Worm (Caenorhabditis elegans): ENCODE data around the gene his-62.

his-62 gene

DNA sequence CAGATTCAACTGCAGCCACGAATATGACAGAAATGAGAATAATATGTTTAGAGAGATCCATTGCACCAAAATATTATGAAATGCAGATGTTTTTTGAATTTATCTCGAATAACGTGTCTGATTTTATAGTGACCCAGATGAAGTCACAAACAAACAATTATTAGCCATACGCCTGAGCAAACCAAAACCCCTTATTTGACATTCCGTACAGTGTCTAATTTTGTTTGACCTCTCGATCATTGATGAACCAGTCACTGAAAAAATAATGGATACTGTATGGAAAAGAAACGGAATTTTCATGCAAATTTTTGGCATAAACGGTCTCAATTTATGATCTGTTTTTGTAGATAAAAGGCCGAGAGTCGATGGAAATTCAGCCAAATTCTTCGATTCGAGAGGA lies 29.8 kb downstream of the his-62 start, which contains the start of the genes R05G6.9 and R05G6.3:
R05G6.9 (minus strand) TSS at position 101 of the 400 bp plus-strand sequence.
R05G6.3 (plus strand) TSS at position 386 of the 400 bp plus-strand sequence.
- no peak for TF ChIP-seq blmp-1 (tag; optimal IDR thresholded peaks at IDR 0.05)
- no peak for TF ChIP-seq lsy-2 (tag; optimal IDR thresholded peaks at IDR 0.05)
- TF ChIP-seq ham-2 (GFP tag; optimal IDR thresholded peaks at IDR 0.05) = no peak
- TF ChIP-seq M03D4.4 (tag; optimal IDR thresholded peaks at IDR 0.05) = no peak
- TF ChIP-seq cnd-1 (tag; optimal IDR thresholded peaks at IDR 0.05) = no peak
- TF ChIP-seq nhr-237 (tag; optimal IDR thresholded peaks at IDR 0.05) = no peak
- no peak for TF ChIP-seq ztf-11 (tag; optimal IDR thresholded peaks at IDR 0.05)
- no peak for TF ChIP-seq ceh-43 (GFP tag; optimal IDR thresholded peaks at IDR 0.05)
- no peak for TF ChIP-seq nhr-2 (tag; optimal IDR thresholded peaks at IDR 0.05)
- no peak for TF ChIP-seq elt-1 (tag; optimal IDR thresholded peaks at IDR 0.05; ENCODE audit: borderline replicate concordance, insufficient read depth)
- no peak for TF ChIP-seq ceh-39 (tag; optimal IDR thresholded peaks at IDR 0.05)
- no peak for TF ChIP-seq tbx-8 (GFP tag; optimal IDR thresholded peaks at IDR 0.05)
- no peak for TF ChIP-seq mab-5 (tag; optimal IDR thresholded peaks at IDR 0.05)
- TF ChIP-seq nhr-28 (tag; optimal IDR thresholded peaks at IDR 0.05) = no peak
- TF ChIP-seq unc-120 (tag; optimal IDR thresholded peaks at IDR 0.05; ENCODE audit: poor library complexity, severe bottlenecking) = no peak
- no peak for TF ChIP-seq drap-1 (GFP tag; optimal IDR thresholded peaks at IDR 0.05)
- TF ChIP-seq nhr-76 (tag; optimal IDR thresholded peaks at IDR 0.05) = no peak
- TF ChIP-seq flh-1 (GFP tag; optimal IDR thresholded peaks at IDR 0.05) = no peak
- no peak for TF ChIP-seq snpc-4 (tag; optimal IDR thresholded peaks at IDR 0.05)
- no peak for TF ChIP-seq sem-2 (GFP tag; optimal IDR thresholded peaks at IDR 0.05)

DNA sequence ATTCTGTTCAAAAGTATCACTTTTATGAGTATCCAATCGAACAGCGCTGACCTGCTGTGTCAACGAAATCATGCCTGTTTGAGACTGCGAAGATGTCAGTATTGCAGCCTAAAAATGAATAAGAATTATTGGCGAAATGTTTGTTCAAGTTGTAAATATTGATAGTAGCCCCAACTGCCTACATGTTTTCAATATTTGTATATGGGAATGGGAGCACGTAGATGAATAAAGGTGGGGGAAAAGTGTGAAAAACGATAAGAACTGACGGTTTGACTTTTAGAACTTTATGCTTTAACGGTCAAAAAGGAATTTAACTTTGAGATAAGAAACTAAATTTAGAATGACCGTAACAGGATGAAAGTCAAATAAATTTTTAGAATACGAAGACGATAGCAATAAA lies 33.9 kb downstream of the his-62 start:
- no peak for TF ChIP-seq zip-8 (tag; optimal IDR thresholded peaks at IDR 0.05)

DNA sequence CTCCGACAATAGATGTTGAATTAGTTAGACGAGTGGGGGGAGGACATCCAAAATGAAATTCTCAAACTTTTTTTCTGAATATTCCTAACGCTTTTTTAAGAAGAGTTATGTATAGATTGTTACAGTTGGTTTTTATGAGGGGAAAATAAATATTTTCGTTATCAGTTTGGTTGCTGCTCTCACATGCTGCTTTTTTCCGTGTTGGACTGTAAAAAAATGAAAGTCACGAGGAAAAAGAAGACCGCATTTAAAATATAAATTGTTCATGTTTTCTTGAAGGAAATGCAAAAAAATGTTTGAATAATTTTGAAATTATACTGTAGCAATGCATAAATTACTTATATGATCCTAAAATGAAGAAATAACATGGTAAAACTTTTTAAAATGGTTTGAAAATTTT lies 34.5 kb downstream of the his-62 start:
- TF ChIP-seq pha-4 (tag; optimal IDR thresholded peaks at IDR 0.05) (no peak), ceh-83 (GFP tag; optimal IDR thresholded peaks at IDR 0.05) (no peak), elt-1 (tag; optimal IDR thresholded peaks at IDR 0.05; ENCODE audit: borderline replicate concordance, insufficient read depth) (no peak), ceh-39 (tag; optimal IDR thresholded peaks at IDR 0.05) (no peak), nhr-76 (tag; optimal IDR thresholded peaks at IDR 0.05) (no peak), cnd-1 (tag; optimal IDR thresholded peaks at IDR 0.05) (no peak), ham-2 (GFP tag; optimal IDR thresholded peaks at IDR 0.05) (no peak), lin-32 (GFP tag; optimal IDR thresholded peaks at IDR 0.05) (no peak), unc-62 (GFP tag; optimal IDR thresholded peaks at IDR 0.05) (no peak), hlh-1 (tag; optimal IDR thresholded peaks at IDR 0.05) (no peak), tbx-8 (GFP tag; optimal IDR thresholded peaks at IDR 0.05) (no peak)

DNA sequence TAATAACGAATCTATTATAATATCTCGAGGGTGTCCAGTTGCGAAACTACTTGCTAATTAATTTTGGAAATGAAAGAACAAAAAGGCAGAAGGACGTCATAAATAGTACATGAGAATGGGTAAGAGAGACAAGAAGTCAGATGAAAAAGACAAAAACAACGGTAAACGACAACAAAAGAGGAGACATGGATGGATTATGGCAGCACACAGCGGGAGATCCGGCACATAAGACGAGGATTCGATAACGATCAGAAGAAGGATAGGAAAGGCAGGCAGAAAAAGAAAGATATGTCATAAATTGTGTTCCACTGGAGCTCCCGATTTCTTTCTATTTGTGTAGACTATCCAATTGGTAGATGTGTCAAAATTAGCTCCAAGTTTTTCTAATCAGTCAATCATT lies 35.2 kb downstream of the his-62 start:
- TF ChIP-seq mls-2 (tag; optimal IDR thresholded peaks at IDR 0.05) = peak; percentile 43
- TF ChIP-seq mab-5 (tag; optimal IDR thresholded peaks at IDR 0.05) = no peak
- no peak for TF ChIP-seq ceh-83 (GFP tag; optimal IDR thresholded peaks at IDR 0.05)
- peak; percentile 50 for TF ChIP-seq elt-1 (tag; optimal IDR thresholded peaks at IDR 0.05; ENCODE audit: borderline replicate concordance, insufficient read depth)
- no peak for TF ChIP-seq ztf-11 (tag; optimal IDR thresholded peaks at IDR 0.05)

DNA sequence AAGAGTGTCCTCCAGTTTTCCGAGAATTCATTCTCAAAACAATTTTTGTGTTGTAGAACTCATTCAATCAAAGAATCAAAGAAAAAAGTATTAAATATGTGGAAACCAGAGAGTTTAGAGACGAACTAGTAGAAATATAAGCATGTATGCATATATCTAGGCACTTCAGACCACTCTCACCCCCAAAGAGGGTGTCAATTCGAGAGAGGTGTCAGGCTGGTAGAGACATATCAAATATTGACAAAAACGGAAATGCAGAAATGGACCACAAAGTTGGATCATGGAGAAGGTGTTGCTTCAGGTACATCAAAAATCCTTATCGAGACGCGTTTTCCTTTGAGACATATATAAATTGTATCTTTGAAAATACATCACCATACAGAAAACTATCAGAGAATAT lies 37.4 kb downstream of the his-62 start:
- TF ChIP-seq ztf-11 (tag; optimal IDR thresholded peaks at IDR 0.05) (no peak), pha-4 (tag; optimal IDR thresholded peaks at IDR 0.05) (peak; percentile 51)

DNA sequence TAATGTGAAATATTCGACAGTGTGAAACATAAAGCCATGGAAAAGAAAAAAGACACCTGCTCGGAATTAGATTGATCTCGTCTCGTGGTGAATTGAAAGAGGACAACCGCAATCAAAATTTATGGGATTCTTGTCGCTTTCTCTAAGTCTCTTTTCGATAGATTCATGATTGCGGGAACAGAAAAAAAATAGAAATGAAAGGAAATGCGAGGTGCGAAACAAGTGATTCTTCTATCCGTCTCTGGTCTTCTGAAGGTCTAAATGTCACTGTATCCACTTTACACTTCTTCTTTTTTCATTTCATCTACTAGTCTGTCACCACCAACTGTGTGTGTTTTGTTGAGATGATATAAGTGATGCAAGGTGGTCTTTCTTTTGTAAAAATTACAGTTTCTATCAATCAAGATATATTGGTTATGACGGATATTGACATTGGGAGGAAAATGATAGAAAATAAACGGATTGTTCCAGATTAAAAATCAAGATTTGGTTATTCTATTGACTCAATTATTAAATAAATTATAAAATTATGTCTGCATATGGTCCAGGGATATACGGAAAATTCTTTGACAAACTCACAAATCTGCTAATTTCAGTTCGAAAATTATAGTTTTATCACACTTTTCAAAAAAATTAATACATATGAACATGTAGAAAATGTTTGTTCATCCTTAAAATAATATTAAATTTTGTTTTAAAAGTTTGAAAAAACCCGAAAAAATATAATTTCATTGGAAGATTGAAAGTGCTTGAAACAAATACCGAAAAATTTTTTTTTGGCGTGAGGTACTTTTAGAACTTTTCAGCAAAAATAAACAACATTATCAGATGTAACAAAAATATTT lies 44.1 kb downstream of the his-62 start:
- TF ChIP-seq ceh-39 (tag; optimal IDR thresholded peaks at IDR 0.05) (no peak), lin-32 (GFP tag; optimal IDR thresholded peaks at IDR 0.05) (no peak), nhr-2 (tag; optimal IDR thresholded peaks at IDR 0.05) (no peak), ceh-43 (GFP tag; optimal IDR thresholded peaks at IDR 0.05) (no peak), nhr-28 (tag; optimal IDR thresholded peaks at IDR 0.05) (no peak), mls-2 (tag; optimal IDR thresholded peaks at IDR 0.05) (no peak), lin-13 (tag; optimal IDR thresholded peaks at IDR 0.05) (no peak), cnd-1 (tag; optimal IDR thresholded peaks at IDR 0.05) (no peak), sptf-1 (tag; optimal IDR thresholded peaks at IDR 0.05) (no peak), blmp-1 (tag; optimal IDR thresholded peaks at IDR 0.05) (no peak)

Data from whole organism, mixed stage, embryonic.